Worm (Caenorhabditis elegans) whole organism, L2 larva: ENCODE results near the gene C10B5.3.

Experiments used
- C34F6.9 ChIP-seq: fragments of 150-350 bp; optimal IDR thresholded peaks from 2 replicates; lab custom pipeline; 2014; ENCODE audit warnings: missing biosample characterization, missing genetic modification characterization
- F13H6.1 ChIP-seq: sonication (generic microtip); optimal IDR thresholded peaks from 2 replicates; lab custom pipeline; 2016; ENCODE audit warnings: missing genetic modification characterization, missing compliant biosample characterization
- R02D3.7 ChIP-seq: fragments of 150-350 bp; optimal IDR thresholded peaks from 2 replicates; lab custom pipeline; 2014; ENCODE audit warnings: missing biosample characterization, missing genetic modification characterization
- Y55F3AM.14 ChIP-seq: fragments of 200-800 bp; sonication (Bioruptor generic); optimal IDR thresholded peaks from 2 replicates; lab custom pipeline; 2018; ENCODE audit warnings: mild to moderate bottlenecking, missing genetic modification characterization, missing compliant biosample characterization
- ZK546.5 ChIP-seq: sonication (generic microtip); optimal IDR thresholded peaks from 2 replicates; lab custom pipeline; 2017; ENCODE audit warnings: missing biosample characterization, missing genetic modification characterization
- alr-1 ChIP-seq: fragments of 150-350 bp; optimal IDR thresholded peaks from 2 replicates; lab custom pipeline; 2014; ENCODE audit warnings: missing biosample characterization, missing genetic modification characterization
- aly-2 ChIP-seq: fragments of 150-350 bp; optimal IDR thresholded peaks from 2 replicates; lab custom pipeline; 2014; ENCODE audit warnings: missing biosample characterization, missing genetic modification characterization
- crh-2 ChIP-seq: sonication (generic microtip); optimal IDR thresholded peaks from 2 replicates; lab custom pipeline; 2017; ENCODE audit warnings: missing biosample characterization, missing genetic modification characterization
- dmd-4 ChIP-seq: sonication (generic microtip); optimal IDR thresholded peaks from 2 replicates; lab custom pipeline; 2017; ENCODE audit warnings: missing biosample characterization, missing genetic modification characterization
- egl-27 ChIP-seq: sonication (generic microtip); optimal IDR thresholded peaks from 3 replicates; lab custom pipeline; 2017; ENCODE audit warnings: missing biosample characterization, missing genetic modification reagents, missing genetic modification characterization
- elt-3 ChIP-seq: sonication (generic microtip); optimal IDR thresholded peaks from 2 replicates; lab custom pipeline; 2017; ENCODE audit warnings: missing biosample characterization, missing genetic modification characterization
- fos-1 ChIP-seq: fragments of 150-350 bp; optimal IDR thresholded peaks from 2 replicates; lab custom pipeline; 2014; ENCODE audit warnings: missing biosample characterization, missing genetic modification characterization
- gmeb-1 ChIP-seq: fragments of 150-350 bp; optimal IDR thresholded peaks from 2 replicates; lab custom pipeline; 2014; ENCODE audit warnings: missing biosample characterization, missing genetic modification characterization
- lin-39 ChIP-seq: fragments of 150-350 bp; optimal IDR thresholded peaks from 2 replicates; lab custom pipeline; 2014; ENCODE audit warnings: missing biosample characterization, missing genetic modification reagents, missing genetic modification characterization
- lsy-2 ChIP-seq, 2 experiments: fragments of 150-350 bp in 1 of 2; sonication (generic microtip) in 1 of 2; optimal IDR thresholded peaks; 2 replicates each; lab custom pipeline; 2014 to 2017; ENCODE audit warnings: missing biosample characterization in 2 of 2, missing genetic modification characterization in 2 of 2
- mab-5 ChIP-seq: fragments of 150-350 bp; optimal IDR thresholded peaks from 2 replicates; lab custom pipeline; 2014; ENCODE audit warnings: missing biosample characterization, missing genetic modification characterization
- mbf-1 ChIP-seq: sonication (generic microtip); optimal IDR thresholded peaks from 2 replicates; lab custom pipeline; 2017; ENCODE audit warnings: missing biosample characterization, missing genetic modification characterization
- mdl-1 ChIP-seq, 2 experiments: fragments of 150-350 bp in 1 of 2; sonication (generic microtip) in 1 of 2; optimal IDR thresholded peaks; 2 replicates each; lab custom pipeline; 2017; ENCODE audit warnings: missing biosample characterization in 2 of 2, missing genetic modification characterization in 2 of 2
- nhr-10 ChIP-seq: sonication (generic microtip); optimal IDR thresholded peaks from 2 replicates; lab custom pipeline; 2017; ENCODE audit warnings: missing biosample characterization, missing genetic modification characterization
- nhr-12 ChIP-seq: fragments of 150-350 bp; optimal IDR thresholded peaks from 2 replicates; lab custom pipeline; 2014; ENCODE audit warnings: missing biosample characterization, missing genetic modification characterization
- nhr-129 ChIP-seq: fragments of 150-350 bp; optimal IDR thresholded peaks from 2 replicates; lab custom pipeline; 2014; ENCODE audit warnings: missing biosample characterization, missing genetic modification characterization
- nhr-21 ChIP-seq: fragments of 150-350 bp; optimal IDR thresholded peaks from 2 replicates; lab custom pipeline; 2014; ENCODE audit warnings: missing biosample characterization, missing genetic modification characterization
- nhr-23 ChIP-seq: fragments of 150-350 bp; optimal IDR thresholded peaks from 2 replicates; lab custom pipeline; 2014; ENCODE audit warnings: missing biosample characterization, missing genetic modification reagents, missing genetic modification characterization
- nhr-237 ChIP-seq: fragments of 150-350 bp; optimal IDR thresholded peaks from 2 replicates; lab custom pipeline; 2014; ENCODE audit warnings: missing biosample characterization, missing genetic modification characterization
- nhr-25 ChIP-seq: fragments of 150-350 bp; sonication (generic microtip); optimal IDR thresholded peaks from 3 replicates; lab custom pipeline; 2014; ENCODE audit warnings: missing biosample characterization, missing genetic modification characterization
- nhr-6 ChIP-seq: fragments of 150-350 bp; optimal IDR thresholded peaks from 2 replicates; lab custom pipeline; 2014; ENCODE audit warnings: missing biosample characterization, missing genetic modification characterization
- nhr-77 ChIP-seq: fragments of 150-350 bp; optimal IDR thresholded peaks from 2 replicates; lab custom pipeline; 2014; ENCODE audit warnings: missing biosample characterization, missing genetic modification characterization
- peb-1 ChIP-seq: fragments of 150-350 bp; optimal IDR thresholded peaks from 2 replicates; lab custom pipeline; 2014; ENCODE audit warnings: missing biosample characterization, missing genetic modification characterization
- sem-4 ChIP-seq: fragments of 150-350 bp; optimal IDR thresholded peaks from 2 replicates; lab custom pipeline; 2014; ENCODE audit warnings: missing biosample characterization, missing genetic modification reagents, missing genetic modification characterization
- skn-1 ChIP-seq: sonication (generic microtip); optimal IDR thresholded peaks from 2 replicates; lab custom pipeline; 2017; ENCODE audit warnings: missing biosample characterization, missing genetic modification characterization
- sma-3 ChIP-seq: sonication (generic microtip); optimal IDR thresholded peaks from 2 replicates; lab custom pipeline; 2016; ENCODE audit warnings: missing genetic modification reagents, missing genetic modification characterization, missing compliant biosample characterization
- sma-9 ChIP-seq, 2 experiments: fragments of 150-350 bp in 1 of 2; sonication (generic microtip) in 1 of 2; optimal IDR thresholded peaks; 2 replicates each; lab custom pipeline; 2014 to 2016; ENCODE audit warnings: missing genetic modification characterization in 2 of 2, mild to moderate bottlenecking in 1 of 2, missing biosample characterization in 1 of 2, missing compliant biosample characterization in 1 of 2, missing genetic modification reagents in 1 of 2, moderate library complexity in 1 of 2
- snpc-4 ChIP-seq: fragments of 150-350 bp; optimal IDR thresholded peaks from 2 replicates; lab custom pipeline; 2014; ENCODE audit warnings: missing biosample characterization, missing genetic modification characterization
- unc-39 ChIP-seq: fragments of 150-350 bp; optimal IDR thresholded peaks from 2 replicates; lab custom pipeline; 2014; ENCODE audit warnings: missing biosample characterization, missing genetic modification characterization
- unc-55 ChIP-seq: fragments of 150-350 bp; sonication (generic microtip); optimal IDR thresholded peaks from 3 replicates; lab custom pipeline; 2014; ENCODE audit warnings: missing biosample characterization, missing genetic modification reagents, missing genetic modification characterization
- ztf-1 ChIP-seq: fragments of 200-800 bp; sonication (Bioruptor generic); conservative IDR thresholded peaks from 2 replicates; pipeline ENCODE4 v1.3.6; 2022; ENCODE audit warnings: missing genetic modification characterization, missing compliant biosample characterization
- ztf-11 ChIP-seq: sonication (generic microtip); optimal IDR thresholded peaks from 2 replicates; lab custom pipeline; 2017; ENCODE audit warnings: missing biosample characterization, missing genetic modification characterization

C10B5.3 gene

ce11 chrV:8599192-8599591, 11.2 kb upstream of the C10B5.3 start, which contains the start of gene F41E6.7:
TSS of gene F41E6.7 (minus strand) at chrV:8599292.
- TF ChIP-seq F13H6.1 (tag; lab: Kevin White, UChicago), result no peak
- no peak for TF ChIP-seq egl-27 (tag; lab: Kevin White, UChicago)
- no peak for TF ChIP-seq nhr-237 (tag; lab: Kevin White, UChicago)
- no peak for TF ChIP-seq dmd-4 (tag; lab: Kevin White, UChicago)
- no peak for TF ChIP-seq C34F6.9 (tag; lab: Kevin White, UChicago)
- no peak for TF ChIP-seq sma-9 (GFP tag; optimal IDR thresholded peaks at IDR 0.05; lab: Kevin White, UChicago)
- no peak for TF ChIP-seq sma-9 (tag; optimal IDR thresholded peaks at IDR 0.05; lab: Kevin White, UChicago)
- no peak for TF ChIP-seq nhr-23 (tag; lab: Kevin White, UChicago)
- TF ChIP-seq mbf-1, result no peak
- TF ChIP-seq sem-4 (tag; lab: Kevin White, UChicago), result no peak
- no peak for TF ChIP-seq unc-55 (GFP tag; lab: Kevin White, UChicago)
- TF ChIP-seq, all 48 proteins: peak for 0

ce11 chrV:8594105-8594964, 6.4 kb upstream of the C10B5.3 start, which contains the start of gene tag-196:
TSS of gene tag-196 (plus strand) at chrV:8594914.
- TF ChIP-seq nhr-6 (tag; lab: Kevin White, UChicago), result no peak
- no peak for TF ChIP-seq sem-4 (tag; lab: Kevin White, UChicago)
- TF ChIP-seq R02D3.7 (tag; lab: Kevin White, UChicago), result no peak
- no peak for TF ChIP-seq snpc-4 (tag; lab: Kevin White, UChicago)
- TF ChIP-seq F13H6.1 (tag; lab: Kevin White, UChicago), result peak; percentile 46
- TF ChIP-seq ztf-11 (tag; lab: Kevin White, UChicago), result no peak
- TF ChIP-seq egl-27 (tag; lab: Kevin White, UChicago), result no peak
- TF ChIP-seq unc-55 (GFP tag; lab: Kevin White, UChicago), result no peak
- TF ChIP-seq crh-2 (tag; lab: Kevin White, UChicago), result no peak
- TF ChIP-seq nhr-23 (tag; lab: Kevin White, UChicago), result no peak
- TF ChIP-seq dmd-4 (tag; lab: Kevin White, UChicago), result no peak
- TF ChIP-seq fos-1 (tag; lab: Kevin White, UChicago), result no peak
- TF ChIP-seq alr-1 (tag; lab: Kevin White, UChicago), result no peak
- peak; percentile 62 for TF ChIP-seq nhr-129 (tag; lab: Kevin White, UChicago)
- no peak for TF ChIP-seq peb-1
- no peak for TF ChIP-seq gmeb-1 (tag; lab: Kevin White, UChicago)
- TF ChIP-seq sma-3 (GFP tag; lab: Kevin White, UChicago), result no peak
- TF ChIP-seq lsy-2 (tag; optimal IDR thresholded peaks at IDR 0.05; lab: Kevin White, UChicago), result peak in 1 of 2 experiments; percentile 29
- no peak for TF ChIP-seq unc-39 (tag; lab: Kevin White, UChicago)
- TF ChIP-seq skn-1 (tag; lab: Kevin White, UChicago), result no peak
- TF ChIP-seq mab-5, result no peak
- no peak for TF ChIP-seq nhr-25
- TF ChIP-seq ztf-1 (GFP tag; lab: Robert Waterston, UW), result no peak
- no peak for TF ChIP-seq lin-39 (tag; lab: Kevin White, UChicago)
- no peak for TF ChIP-seq nhr-10
- no peak for TF ChIP-seq elt-3 (tag; lab: Kevin White, UChicago)
- TF ChIP-seq nhr-12 (tag; lab: Kevin White, UChicago), result no peak
- TF ChIP-seq Y55F3AM.14 (GFP tag; lab: Kevin White, UChicago), result no peak
- TF ChIP-seq ZK546.5 (tag; lab: Kevin White, UChicago), result no peak
- TF ChIP-seq sma-9 (GFP tag; optimal IDR thresholded peaks at IDR 0.05; lab: Kevin White, UChicago), result peak; percentile 9
- TF ChIP-seq sma-9 (tag; optimal IDR thresholded peaks at IDR 0.05; lab: Kevin White, UChicago), result no peak
- TF ChIP-seq aly-2 (tag; lab: Kevin White, UChicago), result no peak
- no peak for TF ChIP-seq mdl-1 (tag; optimal IDR thresholded peaks at IDR 0.05; lab: Kevin White, UChicago)
- TF ChIP-seq nhr-21 (tag; lab: Kevin White, UChicago), result no peak
- TF ChIP-seq nhr-77 (tag; lab: Kevin White, UChicago), result no peak
